Fruit fly (Drosophila melanogaster) whole organism, embryonic: ENCODE data around the gene CG42268.

Experiments
- BtbVII ChIP-seq: fragments of 200-800 bp; sonication (Bioruptor generic); optimal IDR thresholded peaks from 3 replicates; lab custom pipeline; 2017; ENCODE audit warnings: missing biosample characterization, mild to moderate bottlenecking, missing genetic modification characterization
- Bteb2 ChIP-seq: fragments of 200-800 bp; sonication (Bioruptor generic); optimal IDR thresholded peaks from 2 replicates; lab custom pipeline; 2016; ENCODE audit warnings: missing biosample characterization, missing genetic modification characterization
- CG11504 ChIP-seq: fragments of 200-800 bp; sonication (Bioruptor generic); optimal IDR thresholded peaks from 3 replicates; lab custom pipeline; 2019; ENCODE audit warnings: missing biosample characterization, mild to moderate bottlenecking, missing genetic modification characterization, moderate library complexity
- CG15269 ChIP-seq: fragments of 200-800 bp; sonication (Bioruptor generic); optimal IDR thresholded peaks from 2 replicates; lab custom pipeline; 2018; ENCODE audit warnings: missing biosample characterization, mild to moderate bottlenecking, missing genetic modification characterization, moderate library complexity
- CG17829 ChIP-seq: fragments of 200-800 bp; optimal IDR thresholded peaks from 2 replicates; lab custom pipeline; 2019; ENCODE audit warnings: missing biosample characterization, mild to moderate bottlenecking, missing genetic modification characterization, moderate library complexity
- CG18599 ChIP-seq: fragments of 200-800 bp; sonication (Bioruptor generic); optimal IDR thresholded peaks from 3 replicates; lab custom pipeline; 2017; ENCODE audit warnings: missing biosample characterization, missing genetic modification characterization, mild to moderate bottlenecking, moderate library complexity, missing genetic modification reagents
- CG2120 ChIP-seq: fragments of 200-800 bp; sonication (Bioruptor generic); optimal IDR thresholded peaks from 3 replicates; lab custom pipeline; 2016; ENCODE audit warnings: missing biosample characterization, missing genetic modification characterization
- CG2678 ChIP-seq: fragments of 200-800 bp; sonication (Bioruptor generic); optimal IDR thresholded peaks from 3 replicates; lab custom pipeline; 2019; ENCODE audit warnings: missing biosample characterization, mild to moderate bottlenecking, missing genetic modification characterization, moderate library complexity
- CG2712 ChIP-seq: fragments of 200-800 bp; optimal IDR thresholded peaks from 3 replicates; lab custom pipeline; 2019; ENCODE audit warnings: missing biosample characterization, mild to moderate bottlenecking, missing genetic modification characterization, moderate library complexity
- CG30403 ChIP-seq: fragments of 200-800 bp; sonication (Bioruptor generic); optimal IDR thresholded peaks from 3 replicates; lab custom pipeline; 2016; ENCODE audit warnings: missing biosample characterization, missing genetic modification characterization
- CG31441 ChIP-seq: fragments of 200-800 bp; sonication (Bioruptor generic); IDR thresholded peaks from 2 replicates; pipeline ENCODE4 v1.3.6; 2022; ENCODE audit warnings: missing biosample characterization, missing genetic modification characterization
- CG32767 ChIP-seq: fragments of 200-800 bp; sonication (Bioruptor generic); IDR thresholded peaks from 2 replicates; pipeline ENCODE4 v1.3.6; 2022; ENCODE audit warnings: missing biosample characterization, missing genetic modification characterization
- CG34224 ChIP-seq: fragments of 200-800 bp; sonication (Bioruptor generic); IDR thresholded peaks from 3 replicates; pipeline ENCODE4 v1.3.6; 2022; ENCODE audit warnings: missing biosample characterization, missing genetic modification characterization; ENCODE audit not compliant: partially characterized antibody
- CG9932 ChIP-seq: fragments of 200-800 bp; sonication (Bioruptor generic); IDR thresholded peaks from 2 replicates; pipeline ENCODE4 v1.3.6; 2022; ENCODE audit warnings: missing biosample characterization, missing genetic modification characterization
- D19A ChIP-seq: fragments of 200-800 bp; optimal IDR thresholded peaks from 3 replicates; lab custom pipeline; 2019; ENCODE audit warnings: missing biosample characterization, mild to moderate bottlenecking, missing genetic modification characterization, moderate library complexity
- Dbx ChIP-seq: fragments of 200-800 bp; sonication (Bioruptor generic); IDR thresholded peaks from 3 replicates; pipeline ENCODE4 v1.3.6; 2022; ENCODE audit warnings: missing biosample characterization, missing genetic modification characterization
- Ets65A ChIP-seq: fragments of 200-800 bp; sonication (Bioruptor generic); peaks from one replicate; lab custom pipeline; 2016; ENCODE audit warnings: missing biosample characterization, missing genetic modification characterization
- Ets97D ChIP-seq: fragments of 200-800 bp; sonication (Bioruptor generic); optimal IDR thresholded peaks from 3 replicates; lab custom pipeline; 2016; ENCODE audit warnings: missing biosample characterization, missing genetic modification characterization
- Hr51 ChIP-seq, 2 experiments: fragments of 200-800 bp; sonication (Bioruptor generic); optimal IDR thresholded peaks; 2 replicates in 1 of 2; 3 replicates in 1 of 2; lab custom pipeline; 2016 to 2018; ENCODE audit warnings: missing biosample characterization in 2 of 2, missing genetic modification characterization in 2 of 2, mild to moderate bottlenecking in 1 of 2, moderate library complexity in 1 of 2
- Med ChIP-seq: fragments of 200-800 bp; sonication (Bioruptor generic); peaks from one replicate; lab custom pipeline; 2016; ENCODE audit warnings: missing biosample characterization, missing genetic modification characterization, mild to moderate bottlenecking, inconsistent platforms, moderate library complexity
- NFAT ChIP-seq: fragments of 200-800 bp; sonication (Bioruptor generic); IDR thresholded peaks from 2 replicates; pipeline ENCODE4 v1.3.6; 2022; ENCODE audit warnings: missing biosample characterization, missing genetic modification characterization
- Optix ChIP-seq: fragments of 200-800 bp; sonication (Bioruptor generic); IDR thresholded peaks from 3 replicates; pipeline ENCODE4 v1.3.6; 2022; ENCODE audit warnings: missing biosample characterization, missing genetic modification characterization
- Pdp1 ChIP-seq, 2 experiments: fragments of 200-800 bp; sonication (Bioruptor generic); optimal IDR thresholded peaks; 3 replicates each; lab custom pipeline; 2016; ENCODE audit warnings: missing biosample characterization in 2 of 2, missing genetic modification characterization in 2 of 2, mild to moderate bottlenecking in 1 of 2, moderate library complexity in 1 of 2
- Rx ChIP-seq: fragments of 200-800 bp; sonication (Bioruptor generic); IDR thresholded peaks from 2 replicates; pipeline ENCODE4 v1.3.6; 2022; ENCODE audit warnings: missing biosample characterization, missing genetic modification characterization
- Sry-β ChIP-seq: fragments of 200-800 bp; sonication (Bioruptor generic); optimal IDR thresholded peaks from 2 replicates; lab custom pipeline; 2018; ENCODE audit warnings: missing biosample characterization, mild to moderate bottlenecking, missing genetic modification characterization, moderate library complexity
- ab ChIP-seq: fragments of 200-800 bp; sonication (Bioruptor generic); optimal IDR thresholded peaks from 2 replicates; lab custom pipeline; 2016; ENCODE audit warnings: missing biosample characterization, missing genetic modification characterization
- ato ChIP-seq: fragments of 200-800 bp; sonication (Bioruptor generic); IDR thresholded peaks from 2 replicates; pipeline ENCODE4 v1.3.6; 2022; ENCODE audit warnings: missing biosample characterization, missing genetic modification characterization; ENCODE audit not compliant: partially characterized antibody
- chinmo ChIP-seq: fragments of 200-800 bp; sonication (Bioruptor generic); IDR thresholded peaks from 4 replicates; pipeline ENCODE4 v1.3.6; 2022; ENCODE audit warnings: missing biosample characterization, missing genetic modification characterization; ENCODE audit not compliant: partially characterized antibody
- chn ChIP-seq: fragments of 200-800 bp; sonication (Bioruptor generic); optimal IDR thresholded peaks from 2 replicates; lab custom pipeline; 2016; ENCODE audit warnings: missing biosample characterization, missing genetic modification characterization
- dm ChIP-seq: fragments of 200-800 bp; sonication (Bioruptor generic); optimal IDR thresholded peaks from 3 replicates; lab custom pipeline; 2016; ENCODE audit warnings: missing biosample characterization, missing genetic modification characterization
- dmrt11E ChIP-seq: fragments of 200-800 bp; sonication (Bioruptor generic); optimal IDR thresholded peaks from 3 replicates; lab custom pipeline; 2018; ENCODE audit warnings: missing biosample characterization, mild to moderate bottlenecking, missing genetic modification characterization, moderate library complexity
- esg ChIP-seq: fragments of 200-800 bp; sonication (Bioruptor generic); conservative IDR thresholded peaks from 2 replicates; pipeline ENCODE4 v1.3.6; 2022; ENCODE audit warnings: missing biosample characterization, missing genetic modification characterization
- gem ChIP-seq: fragments of 200-800 bp; sonication (Bioruptor generic); optimal IDR thresholded peaks from 2 replicates; lab custom pipeline; 2019; ENCODE audit warnings: missing biosample characterization, mild to moderate bottlenecking, missing genetic modification characterization, moderate library complexity
- grau ChIP-seq: fragments of 200-800 bp; optimal IDR thresholded peaks from 3 replicates; lab custom pipeline; 2019; ENCODE audit warnings: missing biosample characterization, mild to moderate bottlenecking, missing genetic modification characterization, moderate library complexity
- h ChIP-seq: fragments of >200 bp; optimal IDR thresholded peaks from 2 replicates; lab custom pipeline; 2017
- ind ChIP-seq: fragments of 200-800 bp; sonication (Bioruptor generic); optimal IDR thresholded peaks from 3 replicates; lab custom pipeline; 2016; ENCODE audit warnings: missing biosample characterization, missing genetic modification characterization
- inv ChIP-seq: fragments of 200-800 bp; sonication (Bioruptor generic); IDR thresholded peaks from 2 replicates; pipeline ENCODE4 v1.3.6; 2022; ENCODE audit warnings: missing biosample characterization, missing genetic modification characterization; ENCODE audit not compliant: partially characterized antibody
- lilli ChIP-seq: fragments of 200-800 bp; sonication (Bioruptor generic); optimal IDR thresholded peaks from 3 replicates; lab custom pipeline; 2016; ENCODE audit warnings: missing biosample characterization, missing genetic modification characterization
- lmd ChIP-seq: fragments of 200-800 bp; sonication (Bioruptor generic); IDR thresholded peaks from 2 replicates; pipeline ENCODE4 v1.3.6; 2022; ENCODE audit warnings: missing biosample characterization, missing genetic modification characterization
- mam ChIP-seq: fragments of 200-800 bp; sonication (Bioruptor generic); optimal IDR thresholded peaks from 3 replicates; lab custom pipeline; 2016; ENCODE audit warnings: missing biosample characterization, missing genetic modification characterization
- pho ChIP-seq: fragments of 200-800 bp; sonication (Bioruptor generic); optimal IDR thresholded peaks from 2 replicates; lab custom pipeline; 2016; ENCODE audit warnings: missing biosample characterization, missing genetic modification characterization
- sens ChIP-seq: fragments of 200-800 bp; sonication (Bioruptor generic); peaks from one replicate; lab custom pipeline; 2016; ENCODE audit warnings: missing biosample characterization, missing genetic modification characterization
- sima ChIP-seq: fragments of 200-800 bp; sonication (Bioruptor generic); optimal IDR thresholded peaks from 2 replicates; lab custom pipeline; 2016; ENCODE audit warnings: missing biosample characterization, missing genetic modification characterization
- sob ChIP-seq: fragments of 200-800 bp; sonication (Bioruptor generic); IDR thresholded peaks from 2 replicates; pipeline ENCODE4 v1.3.6; 2022; ENCODE audit warnings: missing biosample characterization, missing genetic modification characterization
- unpg ChIP-seq: fragments of 200-800 bp; sonication (Bioruptor generic); optimal IDR thresholded peaks from 3 replicates; lab custom pipeline; 2018; ENCODE audit warnings: missing biosample characterization, mild to moderate bottlenecking, missing genetic modification characterization, moderate library complexity
- wek ChIP-seq: fragments of 200-800 bp; sonication (Bioruptor generic); optimal IDR thresholded peaks from 3 replicates; lab custom pipeline; 2018; ENCODE audit warnings: missing biosample characterization, mild to moderate bottlenecking, missing genetic modification characterization, moderate library complexity

The CG42268 gene

DNA sequence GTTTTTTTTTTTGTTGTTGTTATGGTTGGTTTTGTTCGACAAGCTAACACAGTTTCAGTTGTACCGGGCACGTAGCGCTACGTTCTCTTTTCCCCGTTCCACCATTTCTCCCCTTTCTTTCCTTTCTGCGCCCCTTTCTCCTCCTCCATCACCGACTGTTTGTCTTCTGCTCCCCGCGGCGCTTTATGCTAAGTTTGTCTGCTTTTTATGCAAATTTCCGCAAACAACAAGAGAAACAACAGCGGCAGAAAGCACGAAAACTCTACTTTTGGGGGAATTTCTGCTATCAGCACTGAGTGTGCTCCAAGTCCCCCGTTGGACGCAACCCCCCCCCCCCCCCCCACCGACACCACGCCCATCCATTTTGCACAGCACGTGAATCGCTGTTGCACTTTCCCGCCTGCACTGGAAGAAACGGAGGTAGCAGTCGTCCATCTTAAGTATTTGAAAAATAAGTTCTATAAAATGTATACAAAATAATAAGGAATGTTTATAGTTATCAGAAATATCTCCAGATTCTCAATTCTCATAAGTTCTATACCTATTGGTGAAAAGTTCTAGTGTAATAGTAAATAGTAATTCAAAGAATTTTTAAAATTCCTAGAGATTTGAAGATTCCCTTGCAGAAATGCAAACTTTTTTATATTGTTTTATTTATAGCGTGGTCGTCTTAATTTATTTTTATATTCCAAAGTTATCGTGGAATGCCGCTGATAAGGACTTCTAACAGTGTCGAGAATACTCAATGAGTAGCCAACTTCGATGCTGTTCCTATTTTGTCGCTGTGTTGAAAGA is 4.9 kb upstream of the CG42268 start (continued):
- TF ChIP-seq Med (peak; percentile 48), CG17829 (no peak), CG9932 (0 out of 2 replicates have a peak, but pooled peaks have one; percentile 26)

DNA sequence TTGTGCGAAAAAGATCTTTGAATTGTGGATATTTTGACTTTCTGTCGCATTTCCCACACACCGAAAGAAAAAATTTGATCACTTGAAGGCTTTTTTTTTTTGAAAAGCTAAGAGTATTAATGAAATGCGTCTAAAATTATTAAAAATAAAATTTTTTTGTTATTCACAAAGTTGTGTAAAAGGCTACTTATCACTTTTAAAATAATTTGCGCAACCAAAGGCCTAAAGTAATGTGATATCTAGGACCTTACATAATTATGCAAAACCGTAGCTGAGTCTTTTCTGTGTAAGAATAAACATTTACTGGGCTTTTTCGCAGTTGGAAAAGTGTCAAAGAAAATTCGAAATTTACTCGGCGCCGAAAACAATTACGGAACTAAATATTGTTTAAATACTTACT is 4.1 kb upstream of the CG42268 start:
- peak; percentile 72 for TF ChIP-seq Ets65A (GFP tag; lab: Kevin White, UChicago)
- TF ChIP-seq Bteb2 (GFP tag; lab: Kevin White, UChicago), result no peak
- 0 out of 2 replicates have a peak, but pooled peaks have one; percentile 24 for TF ChIP-seq CG31441 (GFP tag; lab: Robert Waterston, UW)
- TF ChIP-seq Med, result peak; percentile 42
- TF ChIP-seq CG2120 (GFP tag; lab: Kevin White, UChicago), result peak; percentile 21
- TF ChIP-seq ab (GFP tag; lab: Kevin White, UChicago), result no peak
- TF ChIP-seq ato, result no peak
- TF ChIP-seq Dbx (GFP tag; lab: Robert Waterston, UW), result no peak
- no peak for TF ChIP-seq Sry-β (GFP tag; lab: Kevin White, UChicago)
- no peak for TF ChIP-seq CG15269 (tag; lab: Kevin White, UChicago)
- no peak for TF ChIP-seq CG34224 (GFP tag; lab: Robert Waterston, UW)
- peak; percentile 6 for TF ChIP-seq ind
- no peak for TF ChIP-seq pho (GFP tag; lab: Kevin White, UChicago)
- TF ChIP-seq gem (tag; lab: Kevin White, UChicago), result peak; percentile 26
- no peak for TF ChIP-seq mam (GFP tag; lab: Kevin White, UChicago)
- no peak for TF ChIP-seq h (lab: Kevin White, UChicago)
- TF ChIP-seq lilli (GFP tag; lab: Kevin White, UChicago), result peak; percentile 13
- TF ChIP-seq D19A (tag; lab: Kevin White, UChicago), result no peak
- peak; percentile 21 for TF ChIP-seq sens (GFP tag; lab: Kevin White, UChicago)
- TF ChIP-seq chn (GFP tag; lab: Kevin White, UChicago), result no peak
- TF ChIP-seq CG30403 (GFP tag; lab: Kevin White, UChicago), result peak; percentile 6
- TF ChIP-seq Pdp1 (GFP tag; optimal IDR thresholded peaks at IDR 0.05; lab: Kevin White, UChicago), result peak in 1 of 2 experiments; percentile 54
- TF ChIP-seq unpg, result peak; percentile 7
- no peak for TF ChIP-seq CG18599 (GFP tag; lab: Kevin White, UChicago)
- TF ChIP-seq esg, result no peak
- TF ChIP-seq lmd (GFP tag; lab: Robert Waterston, UW), result no peak
- TF ChIP-seq CG9932, result peak; percentile 33; the same call in 1 of the 2 replicates
- TF ChIP-seq chinmo, result no peak
- peak in 1 of 2 experiments; percentile 9 for TF ChIP-seq Hr51 (GFP tag; optimal IDR thresholded peaks at IDR 0.05; lab: Kevin White, UChicago)
- peak; percentile 21 for TF ChIP-seq CG2678 (tag; lab: Kevin White, UChicago)
- TF ChIP-seq CG11504 (tag; lab: Kevin White, UChicago), result peak; percentile 2

- TF ChIP-seq BtbVII (GFP tag; lab: Kevin White, UChicago) (no peak), CG32767 (GFP tag; lab: Robert Waterston, UW) (no peak), lmd (GFP tag; lab: Robert Waterston, UW) (no peak), sens (GFP tag; lab: Kevin White, UChicago) (peak; percentile 46), dmrt11E (tag; lab: Kevin White, UChicago) (no peak), Sry-β (GFP tag; lab: Kevin White, UChicago) (no peak), wek (no peak), Pdp1 (GFP tag; optimal IDR thresholded peaks at IDR 0.05; lab: Kevin White, UChicago) (peak in 1 of 2 experiments; percentile 55), grau (peak; percentile 3), sima (GFP tag; lab: Kevin White, UChicago) (no peak), Med (peak; percentile 85), CG2712 (tag; lab: Kevin White, UChicago) (peak; percentile 10), inv (GFP tag; lab: Robert Waterston, UW) (peak; percentile 15; the same call in 1 of the 2 replicates), sob (peak; percentile 52; the same call in 1 of the 2 replicates), Optix (no peak), dm (peak; percentile 3), CG34224 (GFP tag; lab: Robert Waterston, UW) (peak; percentile 24; the same call in 1 of the 3 replicates), Ets97D (GFP tag; lab: Kevin White, UChicago) (no peak), Rx (GFP tag; lab: Robert Waterston, UW) (no peak), NFAT (GFP tag; lab: Robert Waterston, UW) (peak; percentile 28; the same call in 1 of the 2 replicates)
Measured at dm6 chr3L:9763389-9763917, 3.3 kb upstream of the CG42268 start, which contains the start of gene Ae2. Ae2 (plus strand) TSS chr3L:9763544.
